Fruit fly (Drosophila melanogaster) whole organism, wandering third instar larva: ENCODE data around the gene Fancl.

Experiments used
- Dfd ChIP-seq: fragments of >200 bp; optimal IDR thresholded peaks from 2 replicates; lab custom pipeline; 2017; ENCODE audit warnings: missing biosample characterization, missing genetic modification characterization
- Myc ChIP-seq: fragments of >200 bp; optimal IDR thresholded peaks from 2 replicates; lab custom pipeline; 2017
- OdsH ChIP-seq: fragments of 200-800 bp; sonication (Bioruptor generic); optimal IDR thresholded peaks from 2 replicates; lab custom pipeline; 2016; ENCODE audit warnings: missing biosample characterization, mild to moderate bottlenecking, missing genetic modification characterization
- br ChIP-seq: fragments of 200-800 bp; sonication (Bioruptor generic); optimal IDR thresholded peaks from 2 replicates; lab custom pipeline; 2016; ENCODE audit warnings: missing biosample characterization, missing genetic modification characterization
- dl ChIP-seq, 2 experiments: fragments of 175-275, 200-275 bp in 1 of 2; fragments of 200-275 bp in 1 of 2; sonication (Bioruptor generic); optimal IDR thresholded peaks; lab custom pipeline; 2018; ENCODE audit warnings: mild to moderate bottlenecking in 2 of 2, missing biosample characterization in 2 of 2, missing genetic modification characterization in 2 of 2, moderate library complexity in 2 of 2; ENCODE audit not compliant: partially characterized antibody in 2 of 2, insufficient read depth in 1 of 2
- fru ChIP-seq: fragments of 200-800 bp; sonication (Bioruptor generic); optimal IDR thresholded peaks from 3 replicates; lab custom pipeline; 2016; ENCODE audit warnings: missing biosample characterization, mild to moderate bottlenecking, missing genetic modification characterization
- woc ChIP-seq: sonication (Bioruptor generic); optimal IDR thresholded peaks from 2 replicates; lab custom pipeline; 2016; ENCODE audit warnings: missing biosample characterization, mild to moderate bottlenecking, missing genetic modification characterization

DNA sequence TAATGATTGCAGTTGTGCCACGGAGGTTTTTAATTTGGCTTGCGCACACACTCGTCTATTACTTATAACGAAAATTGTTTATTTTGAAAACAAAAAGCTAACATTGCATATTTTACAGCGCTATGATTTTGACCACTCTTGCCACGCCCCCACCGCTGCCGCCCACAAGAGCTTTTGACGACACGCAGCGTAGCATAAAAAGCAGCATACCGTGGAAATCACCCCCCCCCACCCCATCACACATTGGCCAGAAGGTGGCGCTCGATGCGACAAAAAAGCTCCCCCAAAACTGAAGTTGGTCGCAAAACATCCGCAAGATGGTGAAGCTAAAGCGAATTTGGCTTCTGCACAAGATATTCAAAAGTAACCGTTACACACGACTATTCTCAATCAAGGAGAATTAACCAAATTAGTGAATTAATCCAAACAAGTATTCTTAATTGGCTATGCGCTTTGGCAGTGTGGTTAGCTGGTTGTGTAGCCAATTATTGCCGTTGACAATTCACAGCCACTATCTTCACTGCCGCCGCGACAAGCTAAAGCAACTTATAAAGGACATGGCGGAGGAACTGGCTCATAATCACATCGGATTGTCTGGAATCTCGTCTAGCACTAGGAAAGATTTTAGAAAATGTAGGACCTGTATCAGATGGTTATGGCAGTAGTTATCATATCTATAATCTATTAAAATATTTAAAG lies 48.0 kb upstream of the Fancl start:
- no peak for TF ChIP-seq OdsH (GFP tag; lab: Kevin White, UChicago)
- peak; percentile 3 to 41 for TF ChIP-seq dl (GFP tag; optimal IDR thresholded peaks at IDR 0.05; lab: Kevin White, UChicago; ENCODE audit: insufficient read depth in 1 of 2, partially characterized antibody in 2 of 2)
- no peak for TF ChIP-seq br (GFP tag; lab: Kevin White, UChicago)
- peak; percentile 17 for TF ChIP-seq fru (GFP tag; lab: Kevin White, UChicago)
- no peak for TF ChIP-seq woc (GFP tag; lab: Kevin White, UChicago)
- peak; percentile 84 for TF ChIP-seq Myc
- no peak for TF ChIP-seq Dfd (GFP tag; lab: Kevin White, UChicago)
